Fruit fly (Drosophila melanogaster): Measurements from ENCODE around the gene TotM.

The TotM gene

dm6 chr2L:5297289-5297960, 32.2 kb upstream of the TotM start:
- TF ChIP-seq noc (tag; optimal IDR thresholded peaks at IDR 0.05): no peak

- no peak for TF ChIP-seq noc (tag; optimal IDR thresholded peaks at IDR 0.05)
Measured at dm6 chr2L:5297961-5298311, 31.7 kb upstream of the TotM start.

dm6 chr2L:5298978-5299627, 30.6 kb upstream of the TotM start:
- peak; percentile 95 for TF ChIP-seq noc (tag; optimal IDR thresholded peaks at IDR 0.05)

dm6 chr2L:5299628-5299986, 30.1 kb upstream of the TotM start:
- TF ChIP-seq noc (tag; optimal IDR thresholded peaks at IDR 0.05): no peak

- TF ChIP-seq noc (tag; optimal IDR thresholded peaks at IDR 0.05): no peak
Measured at dm6 chr2L:5300237-5300668, 29.4 kb upstream of the TotM start.

- TF ChIP-seq noc (tag; optimal IDR thresholded peaks at IDR 0.05): no peak
Measured at dm6 chr2L:5300785-5301616, 28.7 kb upstream of the TotM start.

dm6 chr2L:5302284-5302683, 27.4 kb upstream of the TotM start:
- TF ChIP-seq noc (tag; optimal IDR thresholded peaks at IDR 0.05): no peak

dm6 chr2L:5302692-5303043, 27.0 kb upstream of the TotM start:
- TF ChIP-seq noc (tag; optimal IDR thresholded peaks at IDR 0.05): no peak

dm6 chr2L:5303044-5303904, 26.4 kb upstream of the TotM start:
- no peak for TF ChIP-seq noc (tag; optimal IDR thresholded peaks at IDR 0.05)

- TF ChIP-seq noc (tag; optimal IDR thresholded peaks at IDR 0.05): no peak
Measured at dm6 chr2L:5304367-5304766, 25.3 kb upstream of the TotM start.

- TF ChIP-seq noc (tag; optimal IDR thresholded peaks at IDR 0.05): peak; percentile 53
Measured at dm6 chr2L:5305240-5305875, 24.3 kb upstream of the TotM start.

- TF ChIP-seq noc (tag; optimal IDR thresholded peaks at IDR 0.05): peak; percentile 27
Measured at dm6 chr2L:5306373-5306997, 23.2 kb upstream of the TotM start.

dm6 chr2L:5309369-5309768, 20.3 kb upstream of the TotM start:
- TF ChIP-seq noc (tag; optimal IDR thresholded peaks at IDR 0.05): no peak

- no peak for TF ChIP-seq noc (tag; optimal IDR thresholded peaks at IDR 0.05)
Measured at dm6 chr2L:5314630-5315159, 15.0 kb upstream of the TotM start, which contains the start of gene CG14024. Gene CG14024 (minus strand): TSS chr2L:5314895.

- TF ChIP-seq noc (tag; optimal IDR thresholded peaks at IDR 0.05): no peak
Measured at dm6 chr2L:5320063-5320462, 9.6 kb upstream of the TotM start.

Measured in whole organism, larva.